Worm (Caenorhabditis elegans) whole organism, L2 larva: ENCODE results near the gene tag-321.

ENCODE experiments used
- C34F6.9 ChIP-seq: fragments of 150-350 bp; optimal IDR thresholded peaks from 2 replicates; lab custom pipeline; 2014; ENCODE audit warnings: missing biosample characterization, missing genetic modification characterization
- F13H6.1 ChIP-seq: sonication (generic microtip); optimal IDR thresholded peaks from 2 replicates; lab custom pipeline; 2016; ENCODE audit warnings: missing genetic modification characterization, missing compliant biosample characterization
- R02D3.7 ChIP-seq: fragments of 150-350 bp; optimal IDR thresholded peaks from 2 replicates; lab custom pipeline; 2014; ENCODE audit warnings: missing biosample characterization, missing genetic modification characterization
- Y55F3AM.14 ChIP-seq: fragments of 200-800 bp; sonication (Bioruptor generic); optimal IDR thresholded peaks from 2 replicates; lab custom pipeline; 2018; ENCODE audit warnings: mild to moderate bottlenecking, missing genetic modification characterization, missing compliant biosample characterization
- aly-2 ChIP-seq: fragments of 150-350 bp; optimal IDR thresholded peaks from 2 replicates; lab custom pipeline; 2014; ENCODE audit warnings: missing biosample characterization, missing genetic modification characterization
- ceh-82 ChIP-seq: fragments of 150-350 bp; optimal IDR thresholded peaks from 2 replicates; lab custom pipeline; 2014; ENCODE audit warnings: missing biosample characterization, missing genetic modification characterization
- crh-2 ChIP-seq: sonication (generic microtip); optimal IDR thresholded peaks from 2 replicates; lab custom pipeline; 2017; ENCODE audit warnings: missing biosample characterization, missing genetic modification characterization
- dmd-4 ChIP-seq: sonication (generic microtip); optimal IDR thresholded peaks from 2 replicates; lab custom pipeline; 2017; ENCODE audit warnings: missing biosample characterization, missing genetic modification characterization
- egl-27 ChIP-seq: sonication (generic microtip); optimal IDR thresholded peaks from 3 replicates; lab custom pipeline; 2017; ENCODE audit warnings: missing biosample characterization, missing genetic modification reagents, missing genetic modification characterization
- elt-1 ChIP-seq: fragments of 150-350 bp; optimal IDR thresholded peaks from 2 replicates; lab custom pipeline; 2014; ENCODE audit warnings: missing biosample characterization, missing genetic modification characterization
- fos-1 ChIP-seq: fragments of 150-350 bp; optimal IDR thresholded peaks from 2 replicates; lab custom pipeline; 2014; ENCODE audit warnings: missing biosample characterization, missing genetic modification characterization
- gmeb-1 ChIP-seq: fragments of 150-350 bp; optimal IDR thresholded peaks from 2 replicates; lab custom pipeline; 2014; ENCODE audit warnings: missing biosample characterization, missing genetic modification characterization
- lin-11 ChIP-seq: fragments of 150-350 bp; sonication (generic microtip); optimal IDR thresholded peaks from 2 replicates; lab custom pipeline; 2014; ENCODE audit warnings: missing biosample characterization, missing genetic modification characterization, inconsistent platforms, mixed read lengths
- lin-13 ChIP-seq: fragments of 150-350 bp; optimal IDR thresholded peaks from 2 replicates; lab custom pipeline; 2014; ENCODE audit warnings: missing biosample characterization, missing genetic modification reagents, missing genetic modification characterization
- lin-39 ChIP-seq: fragments of 150-350 bp; optimal IDR thresholded peaks from 2 replicates; lab custom pipeline; 2014; ENCODE audit warnings: missing biosample characterization, missing genetic modification reagents, missing genetic modification characterization
- lsy-2 ChIP-seq, 2 experiments: fragments of 150-350 bp in 1 of 2; sonication (generic microtip) in 1 of 2; optimal IDR thresholded peaks; 2 replicates each; lab custom pipeline; 2014 to 2017; ENCODE audit warnings: missing biosample characterization in 2 of 2, missing genetic modification characterization in 2 of 2
- mab-5 ChIP-seq: fragments of 150-350 bp; optimal IDR thresholded peaks from 2 replicates; lab custom pipeline; 2014; ENCODE audit warnings: missing biosample characterization, missing genetic modification characterization
- mdl-1 ChIP-seq, 2 experiments: fragments of 150-350 bp in 1 of 2; sonication (generic microtip) in 1 of 2; optimal IDR thresholded peaks; 2 replicates each; lab custom pipeline; 2017; ENCODE audit warnings: missing biosample characterization in 2 of 2, missing genetic modification characterization in 2 of 2
- nhr-11 ChIP-seq: fragments of 150-350 bp; optimal IDR thresholded peaks from 2 replicates; lab custom pipeline; 2014; ENCODE audit warnings: missing biosample characterization, missing genetic modification characterization
- nhr-12 ChIP-seq: fragments of 150-350 bp; optimal IDR thresholded peaks from 2 replicates; lab custom pipeline; 2014; ENCODE audit warnings: missing biosample characterization, missing genetic modification characterization
- nhr-129 ChIP-seq: fragments of 150-350 bp; optimal IDR thresholded peaks from 2 replicates; lab custom pipeline; 2014; ENCODE audit warnings: missing biosample characterization, missing genetic modification characterization
- nhr-21 ChIP-seq: fragments of 150-350 bp; optimal IDR thresholded peaks from 2 replicates; lab custom pipeline; 2014; ENCODE audit warnings: missing biosample characterization, missing genetic modification characterization
- nhr-23 ChIP-seq: fragments of 150-350 bp; optimal IDR thresholded peaks from 2 replicates; lab custom pipeline; 2014; ENCODE audit warnings: missing biosample characterization, missing genetic modification reagents, missing genetic modification characterization
- nhr-25 ChIP-seq: fragments of 150-350 bp; sonication (generic microtip); optimal IDR thresholded peaks from 3 replicates; lab custom pipeline; 2014; ENCODE audit warnings: missing biosample characterization, missing genetic modification characterization
- nhr-6 ChIP-seq: fragments of 150-350 bp; optimal IDR thresholded peaks from 2 replicates; lab custom pipeline; 2014; ENCODE audit warnings: missing biosample characterization, missing genetic modification characterization
- peb-1 ChIP-seq: fragments of 150-350 bp; optimal IDR thresholded peaks from 2 replicates; lab custom pipeline; 2014; ENCODE audit warnings: missing biosample characterization, missing genetic modification characterization
- sem-4 ChIP-seq: fragments of 150-350 bp; optimal IDR thresholded peaks from 2 replicates; lab custom pipeline; 2014; ENCODE audit warnings: missing biosample characterization, missing genetic modification reagents, missing genetic modification characterization
- skn-1 ChIP-seq: sonication (generic microtip); optimal IDR thresholded peaks from 2 replicates; lab custom pipeline; 2017; ENCODE audit warnings: missing biosample characterization, missing genetic modification characterization
- sma-3 ChIP-seq: sonication (generic microtip); optimal IDR thresholded peaks from 2 replicates; lab custom pipeline; 2016; ENCODE audit warnings: missing genetic modification reagents, missing genetic modification characterization, missing compliant biosample characterization
- sma-9 ChIP-seq, 2 experiments: fragments of 150-350 bp in 1 of 2; sonication (generic microtip) in 1 of 2; optimal IDR thresholded peaks; 2 replicates each; lab custom pipeline; 2014 to 2016; ENCODE audit warnings: missing genetic modification characterization in 2 of 2, mild to moderate bottlenecking in 1 of 2, missing biosample characterization in 1 of 2, missing compliant biosample characterization in 1 of 2, missing genetic modification reagents in 1 of 2, moderate library complexity in 1 of 2
- unc-39 ChIP-seq: fragments of 150-350 bp; optimal IDR thresholded peaks from 2 replicates; lab custom pipeline; 2014; ENCODE audit warnings: missing biosample characterization, missing genetic modification characterization
- unc-55 ChIP-seq: fragments of 150-350 bp; sonication (generic microtip); optimal IDR thresholded peaks from 3 replicates; lab custom pipeline; 2014; ENCODE audit warnings: missing biosample characterization, missing genetic modification reagents, missing genetic modification characterization
- unc-62 ChIP-seq: fragments of 150-350 bp; optimal IDR thresholded peaks from 2 replicates; lab custom pipeline; 2014; ENCODE audit warnings: missing biosample characterization, missing genetic modification reagents, missing genetic modification characterization
- zag-1 ChIP-seq: fragments of 150-350 bp; optimal IDR thresholded peaks from 2 replicates; lab custom pipeline; 2014; ENCODE audit warnings: missing biosample characterization, missing genetic modification characterization
- ztf-1 ChIP-seq: fragments of 200-800 bp; sonication (Bioruptor generic); conservative IDR thresholded peaks from 2 replicates; pipeline ENCODE4 v1.3.6; 2022; ENCODE audit warnings: missing genetic modification characterization, missing compliant biosample characterization
- ztf-11 ChIP-seq: sonication (generic microtip); optimal IDR thresholded peaks from 2 replicates; lab custom pipeline; 2017; ENCODE audit warnings: missing biosample characterization, missing genetic modification characterization
- ztf-4 ChIP-seq: fragments of 150-350 bp; optimal IDR thresholded peaks from 2 replicates; lab custom pipeline; 2014; ENCODE audit warnings: missing biosample characterization, missing genetic modification characterization

Gene tag-321

ce11 chrIV:7817852-7818251, 34.2 kb upstream of the tag-321 start, which contains the start of gene ric-3 (continued):
- peak in 1 of 2 experiments; percentile 10 for TF ChIP-seq mdl-1 (tag; optimal IDR thresholded peaks at IDR 0.05; lab: Kevin White, UChicago)
- TF ChIP-seq ztf-11 (tag; lab: Kevin White, UChicago) = no peak
- peak; percentile 26 for TF ChIP-seq nhr-21
- peak; percentile 68 for TF ChIP-seq crh-2 (tag; lab: Kevin White, UChicago)
- TF ChIP-seq lsy-2 (tag; optimal IDR thresholded peaks at IDR 0.05; lab: Kevin White, UChicago) = peak; percentile 15 to 79
- no peak for TF ChIP-seq ceh-82
- no peak for TF ChIP-seq dmd-4
- TF ChIP-seq unc-39 (tag; lab: Kevin White, UChicago) = no peak
- TF ChIP-seq unc-55 (GFP tag; lab: Kevin White, UChicago) = peak; percentile 89
- peak; percentile 86 for TF ChIP-seq sma-9 (GFP tag; optimal IDR thresholded peaks at IDR 0.05; lab: Kevin White, UChicago)
- no peak for TF ChIP-seq sma-9 (tag; optimal IDR thresholded peaks at IDR 0.05; lab: Kevin White, UChicago)
- peak; percentile 72 for TF ChIP-seq nhr-6
- TF ChIP-seq gmeb-1 = no peak
- TF ChIP-seq lin-13 (GFP tag; lab: Kevin White, UChicago) = peak; percentile 26
- no peak for TF ChIP-seq nhr-12
- TF ChIP-seq skn-1 = no peak
- no peak for TF ChIP-seq ztf-1
- TF ChIP-seq nhr-23 (tag; lab: Kevin White, UChicago) = no peak

DNA sequence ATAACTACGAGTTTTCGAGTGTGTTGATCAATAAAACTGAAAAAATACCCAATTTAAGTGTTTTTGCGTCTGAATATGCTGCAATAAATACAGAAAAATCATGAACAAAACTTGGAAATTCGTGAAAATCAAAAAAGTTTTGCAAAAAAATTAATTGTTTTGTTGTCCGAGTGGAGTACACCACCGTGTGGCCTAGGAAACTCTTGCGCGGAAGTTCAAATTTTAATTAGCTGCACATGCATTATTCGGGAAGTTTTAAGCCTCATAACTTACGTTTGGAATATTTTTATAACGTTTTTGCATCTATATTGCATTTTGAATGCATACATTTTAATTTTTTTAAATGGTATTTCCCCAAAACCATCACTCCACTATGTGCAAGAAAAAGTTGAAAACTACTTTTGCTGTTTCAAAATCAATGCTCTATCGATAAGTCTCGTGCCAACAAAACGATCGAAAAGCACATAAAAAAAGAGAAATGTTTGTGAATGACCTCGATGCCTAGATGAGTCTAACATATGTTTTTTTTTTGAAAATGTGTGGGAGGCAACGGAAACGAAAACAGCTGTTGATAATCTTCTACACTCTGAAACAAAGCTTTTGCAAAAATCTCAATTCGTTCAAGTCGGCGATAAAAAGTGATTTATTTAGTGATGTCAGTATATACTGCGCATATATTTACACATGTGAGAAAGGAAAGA, 32.9 kb upstream of the tag-321 start:
- TF ChIP-seq unc-55 (GFP tag; lab: Kevin White, UChicago) = peak; percentile 41
- peak; percentile 13 for TF ChIP-seq C34F6.9 (tag; lab: Kevin White, UChicago)
- no peak for TF ChIP-seq unc-62
- peak; percentile 57 for TF ChIP-seq sma-3 (GFP tag; lab: Kevin White, UChicago)
- TF ChIP-seq nhr-129 (tag; lab: Kevin White, UChicago) = peak; percentile 43
- TF ChIP-seq Y55F3AM.14 (GFP tag; lab: Kevin White, UChicago) = no peak
- TF ChIP-seq aly-2 = no peak
- peak in 1 of 2 experiments; percentile 56 for TF ChIP-seq lsy-2 (tag; optimal IDR thresholded peaks at IDR 0.05; lab: Kevin White, UChicago)
- peak; percentile 16 for TF ChIP-seq sma-9 (GFP tag; optimal IDR thresholded peaks at IDR 0.05; lab: Kevin White, UChicago)
- TF ChIP-seq sma-9 (tag; optimal IDR thresholded peaks at IDR 0.05; lab: Kevin White, UChicago) = no peak
- TF ChIP-seq elt-1 (tag; lab: Kevin White, UChicago) = no peak
- no peak for TF ChIP-seq peb-1 (tag; lab: Kevin White, UChicago)
- TF ChIP-seq egl-27 = no peak
- TF ChIP-seq ztf-1 = no peak
- TF ChIP-seq dmd-4 = no peak
- TF ChIP-seq crh-2 (tag; lab: Kevin White, UChicago) = peak; percentile 20
- peak; percentile 88 for TF ChIP-seq gmeb-1
- TF ChIP-seq ztf-4 (tag; lab: Kevin White, UChicago) = no peak
- TF ChIP-seq R02D3.7 (tag; lab: Kevin White, UChicago) = no peak

ce11 chrIV:7815683-7816183, 32.1 kb upstream of the tag-321 start, which contains the start of gene cdgs-1:
cdgs-1 (minus strand) TSS chrIV:7815733.
- peak; percentile 63 for TF ChIP-seq sma-9 (GFP tag; optimal IDR thresholded peaks at IDR 0.05; lab: Kevin White, UChicago)
- no peak for TF ChIP-seq sma-9 (tag; optimal IDR thresholded peaks at IDR 0.05; lab: Kevin White, UChicago)
- TF ChIP-seq fos-1 = peak; percentile 20
- TF ChIP-seq crh-2 (tag; lab: Kevin White, UChicago) = peak; percentile 75
- no peak for TF ChIP-seq Y55F3AM.14 (GFP tag; lab: Kevin White, UChicago)
- peak in 1 of 2 experiments; percentile 59 for TF ChIP-seq lsy-2 (tag; optimal IDR thresholded peaks at IDR 0.05; lab: Kevin White, UChicago)
- peak; percentile 57 for TF ChIP-seq unc-55 (GFP tag; lab: Kevin White, UChicago)
- TF ChIP-seq nhr-25 (tag; lab: Kevin White, UChicago) = peak; percentile 30
- no peak for TF ChIP-seq peb-1 (tag; lab: Kevin White, UChicago)
- TF ChIP-seq nhr-11 (tag; lab: Kevin White, UChicago) = no peak
- TF ChIP-seq mdl-1 (tag; optimal IDR thresholded peaks at IDR 0.05; lab: Kevin White, UChicago) = peak; percentile 62 to 64
- TF ChIP-seq zag-1 = no peak
- TF ChIP-seq ztf-4 (tag; lab: Kevin White, UChicago) = no peak
- TF ChIP-seq nhr-129 (tag; lab: Kevin White, UChicago) = peak; percentile 77
- no peak for TF ChIP-seq mab-5
- TF ChIP-seq F13H6.1 (tag; lab: Kevin White, UChicago) = peak; percentile 19
- TF ChIP-seq lin-11 (tag; lab: Kevin White, UChicago) = no peak
- TF ChIP-seq R02D3.7 (tag; lab: Kevin White, UChicago) = no peak
- no peak for TF ChIP-seq skn-1
- TF ChIP-seq unc-39 (tag; lab: Kevin White, UChicago) = no peak
- no peak for TF ChIP-seq lin-39
- TF ChIP-seq C34F6.9 (tag; lab: Kevin White, UChicago) = peak; percentile 73
- no peak for TF ChIP-seq sem-4
